Worm (Caenorhabditis elegans): ENCODE data around the gene B0280.11.

DNA sequence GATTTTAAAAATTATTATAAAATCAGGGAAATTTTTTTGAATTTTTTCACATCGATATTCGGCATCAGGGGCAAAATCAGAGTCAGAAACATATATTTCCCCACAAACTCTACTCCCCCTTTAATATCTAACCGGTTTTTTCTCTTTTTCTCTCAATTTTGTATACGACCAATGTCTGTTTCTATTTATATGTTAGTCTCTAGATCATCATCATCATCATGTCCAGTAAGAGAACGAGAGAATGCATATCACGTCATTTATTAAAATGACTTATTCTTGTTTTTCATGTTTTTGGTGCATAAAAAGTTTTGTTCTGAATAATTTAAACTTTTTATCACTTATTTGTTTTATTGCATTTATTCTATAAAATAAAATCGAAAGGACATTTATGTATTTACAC, 14.5 kb upstream of the B0280.11 start:
- TF ChIP-seq nhr-11 (tag; optimal IDR thresholded peaks at IDR 0.05), result no peak
- no peak for TF ChIP-seq pha-4 (tag; optimal IDR thresholded peaks at IDR 0.05)
- TF ChIP-seq unc-39 (tag; optimal IDR thresholded peaks at IDR 0.05), result no peak
- TF ChIP-seq ztf-11 (tag; optimal IDR thresholded peaks at IDR 0.05), result no peak
- TF ChIP-seq nfya-1 (tag; optimal IDR thresholded peaks at IDR 0.05; ENCODE audit: insufficient read depth), result no peak
- TF ChIP-seq elt-2 (tag; optimal IDR thresholded peaks at IDR 0.05), result no peak
- no peak for TF ChIP-seq elt-1 (tag; optimal IDR thresholded peaks at IDR 0.05)
- no peak for TF ChIP-seq aly-2 (tag; optimal IDR thresholded peaks at IDR 0.05)
- no peak for TF ChIP-seq unc-62 (GFP tag; optimal IDR thresholded peaks at IDR 0.05)
- no peak for TF ChIP-seq nhr-43 (tag; optimal IDR thresholded peaks at IDR 0.05; ENCODE audit: poor library complexity, severe bottlenecking)
